Fruit fly (Drosophila melanogaster) whole organism, embryonic: Measurements from ENCODE around the gene Arp6.

Source experiments
- Awh ChIP-seq: fragments of 200-800 bp; sonication (Bioruptor generic); IDR thresholded peaks from 2 replicates; pipeline ENCODE4, ENCODE4 v1.3.6; 2022; ENCODE audit warnings: missing biosample characterization, missing genetic modification characterization
- CG11456 ChIP-seq: fragments of 200-800 bp; sonication (Bioruptor generic); IDR thresholded peaks from 3 replicates; pipeline ENCODE4 v1.3.6; 2022; ENCODE audit warnings: missing biosample characterization, missing genetic modification characterization
- CG13894 ChIP-seq: fragments of 200-800 bp; sonication (Bioruptor generic); optimal IDR thresholded peaks from 3 replicates; lab custom pipeline; 2018; ENCODE audit warnings: missing biosample characterization, mild to moderate bottlenecking, missing genetic modification characterization, moderate library complexity
- CG14965 ChIP-seq: fragments of 200-800 bp; sonication (Bioruptor generic); optimal IDR thresholded peaks from 2 replicates; lab custom pipeline; 2016; ENCODE audit warnings: missing biosample characterization, missing genetic modification characterization, borderline replicate concordance
- CG15514 ChIP-seq: fragments of 200-800 bp; sonication (Bioruptor generic); optimal IDR thresholded peaks from 3 replicates; lab custom pipeline; 2017; ENCODE audit warnings: missing biosample characterization, missing genetic modification characterization, mild to moderate bottlenecking, moderate library complexity, missing genetic modification reagents
- CG17328 ChIP-seq: fragments of 200-800 bp; sonication (Bioruptor generic); IDR thresholded peaks from 2 replicates; pipeline ENCODE4 v1.3.6; 2022; ENCODE audit warnings: missing biosample characterization, missing genetic modification characterization
- CG17361 ChIP-seq: fragments of 200-800 bp; sonication (Bioruptor generic); IDR thresholded peaks from 3 replicates; pipeline ENCODE4 v1.3.6; 2022; ENCODE audit warnings: missing biosample characterization, missing genetic modification characterization
- CG2116 ChIP-seq: fragments of 200-800 bp; sonication (Bioruptor generic); optimal IDR thresholded peaks from 3 replicates; lab custom pipeline; 2018; ENCODE audit warnings: missing biosample characterization, mild to moderate bottlenecking, missing genetic modification characterization
- CG3995 ChIP-seq: fragments of 200-800 bp; sonication (Bioruptor generic); optimal IDR thresholded peaks from 3 replicates; lab custom pipeline; 2016; ENCODE audit warnings: missing biosample characterization, missing genetic modification characterization
- CG4617 ChIP-seq: fragments of 200-800 bp; sonication (Bioruptor generic); optimal IDR thresholded peaks from 3 replicates; lab custom pipeline; 2016; ENCODE audit warnings: missing biosample characterization, missing genetic modification characterization, borderline replicate concordance
- CG4707 ChIP-seq: fragments of 200-800 bp; sonication (Bioruptor generic); optimal IDR thresholded peaks from 2 replicates; lab custom pipeline; 2018; ENCODE audit warnings: missing biosample characterization, mild to moderate bottlenecking, missing genetic modification characterization, moderate library complexity
- CG4730 ChIP-seq: fragments of 200-800 bp; sonication (Bioruptor generic); IDR thresholded peaks from 2 replicates; pipeline ENCODE4 v1.3.6; 2022; ENCODE audit warnings: missing biosample characterization, missing genetic modification characterization
- CG4820 ChIP-seq: fragments of 200-800 bp; sonication (Bioruptor generic); optimal IDR thresholded peaks from 3 replicates; lab custom pipeline; 2016; ENCODE audit warnings: missing biosample characterization, missing genetic modification characterization
- CG5180 ChIP-seq: fragments of 200-800 bp; sonication (Bioruptor generic); optimal IDR thresholded peaks from 3 replicates; lab custom pipeline; 2017; ENCODE audit warnings: missing biosample characterization, missing genetic modification characterization, mild to moderate bottlenecking, moderate library complexity, missing genetic modification reagents
- CG6272 ChIP-seq: fragments of 200-800 bp; sonication (Bioruptor generic); IDR thresholded peaks from 2 replicates; pipeline ENCODE4 v1.3.6; 2022; ENCODE audit warnings: missing biosample characterization, missing genetic modification characterization
- CG8281 ChIP-seq: fragments of 200-800 bp; sonication (Bioruptor generic); optimal IDR thresholded peaks from 2 replicates; lab custom pipeline; 2018; ENCODE audit warnings: missing biosample characterization, mild to moderate bottlenecking, missing genetic modification characterization, moderate library complexity
- CG9876 ChIP-seq: fragments of 200-800 bp; sonication (Bioruptor generic); optimal IDR thresholded peaks from 2 replicates; lab custom pipeline; 2016; ENCODE audit warnings: missing biosample characterization, missing genetic modification characterization
- CG9932 ChIP-seq: fragments of 200-800 bp; sonication (Bioruptor generic); IDR thresholded peaks from 2 replicates; pipeline ENCODE4 v1.3.6; 2022; ENCODE audit warnings: missing biosample characterization, missing genetic modification characterization
- D ChIP-seq, 2 experiments: fragments of 200-800 bp in 1 of 2; fragments of >200 bp in 1 of 2; sonication (Bioruptor generic) in 1 of 2; optimal IDR thresholded peaks; 2 replicates in 1 of 2; 3 replicates in 1 of 2; lab custom pipeline; 2017; ENCODE audit warnings: mild to moderate bottlenecking in 1 of 2, missing biosample characterization in 1 of 2, missing genetic modification characterization in 1 of 2, missing genetic modification reagents in 1 of 2
- D19B ChIP-seq: fragments of 200-800 bp; sonication (Bioruptor generic); optimal IDR thresholded peaks from 2 replicates; lab custom pipeline; 2017; ENCODE audit warnings: missing biosample characterization, mild to moderate bottlenecking, missing genetic modification characterization
- Dek ChIP-seq: fragments of 200-800 bp; sonication (Bioruptor generic); optimal IDR thresholded peaks from 3 replicates; lab custom pipeline; 2019; ENCODE audit warnings: missing biosample characterization, mild to moderate bottlenecking, missing genetic modification characterization, moderate library complexity
- Dfd ChIP-seq, 2 experiments: fragments of >200 bp; optimal IDR thresholded peaks; 2 replicates each; lab custom pipeline; 2017; ENCODE audit warnings: missing biosample characterization in 2 of 2, missing genetic modification characterization in 2 of 2
- Dp ChIP-seq: fragments of 200-800 bp; sonication (Bioruptor generic); optimal IDR thresholded peaks from 2 replicates; lab custom pipeline; 2018; ENCODE audit warnings: missing biosample characterization, mild to moderate bottlenecking, missing genetic modification characterization, moderate library complexity
- Drgx ChIP-seq: fragments of 200-800 bp; sonication (Bioruptor generic); IDR thresholded peaks from 2 replicates; pipeline ENCODE4 v1.3.6; 2022; ENCODE audit warnings: missing biosample characterization, missing genetic modification characterization
- Fer1 ChIP-seq: fragments of 200-800 bp; sonication (Bioruptor generic); optimal IDR thresholded peaks from 2 replicates; lab custom pipeline; 2017; ENCODE audit warnings: missing biosample characterization, mild to moderate bottlenecking, missing genetic modification characterization
- Fer2 ChIP-seq: fragments of 200-800 bp; sonication (Bioruptor generic); optimal IDR thresholded peaks from 2 replicates; lab custom pipeline; 2018; ENCODE audit warnings: missing biosample characterization, mild to moderate bottlenecking, missing genetic modification characterization, moderate library complexity
- Gug ChIP-seq: fragments of 200-800 bp; sonication (Bioruptor generic); IDR thresholded peaks from 4 replicates; pipeline ENCODE4 v1.3.6; 2022; ENCODE audit warnings: missing biosample characterization, missing genetic modification characterization
- HLH3B ChIP-seq: fragments of 200-800 bp; sonication (Bioruptor generic); IDR thresholded peaks from 2 replicates; pipeline ENCODE4 v1.3.6; 2022; ENCODE audit warnings: missing biosample characterization, missing genetic modification characterization
- Rfx ChIP-seq: fragments of 200-800 bp; sonication (Bioruptor generic); IDR thresholded peaks from 2 replicates; pipeline ENCODE4 v1.3.6; 2022; ENCODE audit warnings: missing biosample characterization, missing genetic modification characterization
- Scr ChIP-seq: fragments of 200-800 bp; sonication (Bioruptor generic); IDR thresholded peaks from 2 replicates; pipeline ENCODE4 v1.3.6; 2022; ENCODE audit warnings: missing biosample characterization, missing genetic modification characterization; ENCODE audit not compliant: partially characterized antibody
- Xrp1 ChIP-seq: fragments of 200-800 bp; sonication (Bioruptor generic); IDR thresholded peaks from 2 replicates; pipeline ENCODE4 v1.3.6; 2022; ENCODE audit warnings: missing biosample characterization, missing genetic modification characterization
- ac ChIP-seq: fragments of 200-800 bp; sonication (Bioruptor generic); optimal IDR thresholded peaks from 3 replicates; lab custom pipeline; 2017; ENCODE audit warnings: missing biosample characterization, mild to moderate bottlenecking, missing genetic modification characterization
- ara ChIP-seq: fragments of 200-800 bp; sonication (Bioruptor generic); IDR thresholded peaks from 2 replicates; pipeline ENCODE4 v1.3.6; 2022; ENCODE audit warnings: missing biosample characterization, missing genetic modification characterization
- ato ChIP-seq: fragments of 200-800 bp; sonication (Bioruptor generic); IDR thresholded peaks from 2 replicates; pipeline ENCODE4 v1.3.6; 2022; ENCODE audit warnings: missing biosample characterization, missing genetic modification characterization; ENCODE audit not compliant: partially characterized antibody
- chn ChIP-seq: fragments of 200-800 bp; sonication (Bioruptor generic); optimal IDR thresholded peaks from 2 replicates; lab custom pipeline; 2016; ENCODE audit warnings: missing biosample characterization, missing genetic modification characterization
- dmrt99B ChIP-seq: fragments of 200-800 bp; sonication (Bioruptor generic); optimal IDR thresholded peaks from 2 replicates; lab custom pipeline; 2018; ENCODE audit warnings: missing biosample characterization, mild to moderate bottlenecking, missing genetic modification characterization, moderate library complexity
- eyg ChIP-seq: fragments of 200-800 bp; sonication (Bioruptor generic); optimal IDR thresholded peaks from 3 replicates; lab custom pipeline; 2016; ENCODE audit warnings: missing biosample characterization, missing genetic modification characterization
- insv ChIP-seq, 2 experiments: fragments of 200-800 bp; sonication (Bioruptor generic); optimal IDR thresholded peaks; 3 replicates each; lab custom pipeline; 2016 to 2018; ENCODE audit warnings: missing biosample characterization in 2 of 2, missing genetic modification characterization in 2 of 2
- kay ChIP-seq: fragments of 200-800 bp; sonication (Bioruptor generic); optimal IDR thresholded peaks from 2 replicates; lab custom pipeline; 2016; ENCODE audit warnings: missing biosample characterization, missing genetic modification characterization
- knrl ChIP-seq: fragments of 200-800 bp; sonication (Bioruptor generic); IDR thresholded peaks from 3 replicates; pipeline ENCODE4 v1.3.6; 2022; ENCODE audit warnings: missing biosample characterization, missing genetic modification characterization; ENCODE audit not compliant: partially characterized antibody
- lola ChIP-seq, 3 experiments: fragments of >200 bp in 2 of 3; fragments of 200-800 bp in 1 of 3; sonication (Bioruptor generic) in 1 of 3; optimal IDR thresholded peaks; 2 replicates each; lab custom pipeline; 2017 to 2019; ENCODE audit warnings: missing biosample characterization in 3 of 3, missing genetic modification characterization in 3 of 3, mild to moderate bottlenecking in 1 of 3, moderate library complexity in 1 of 3
- pan ChIP-seq, 4 experiments: fragments of >200 bp in 3 of 4; fragments of 200-800 bp in 1 of 4; sonication (Bioruptor generic) in 1 of 4; optimal IDR thresholded peaks in 3 of 4; IDR thresholded peaks in 1 of 4; 2 replicates each; pipeline versions ENCODE4 v1.3.6 to Lab custom; 2017 to 2022; ENCODE audit warnings: missing biosample characterization in 2 of 4, missing genetic modification characterization in 2 of 4, mixed read lengths in 1 of 4
- pnt ChIP-seq: fragments of 200-800 bp; sonication (Bioruptor generic); optimal IDR thresholded peaks from 3 replicates; lab custom pipeline; 2016; ENCODE audit warnings: missing biosample characterization, missing genetic modification characterization
- trem ChIP-seq: fragments of 200-800 bp; optimal IDR thresholded peaks from 3 replicates; lab custom pipeline; 2019; ENCODE audit warnings: missing biosample characterization, mild to moderate bottlenecking, missing genetic modification characterization, moderate library complexity
- zf30C ChIP-seq: fragments of 200-800 bp; sonication (Bioruptor generic); optimal IDR thresholded peaks from 3 replicates; lab custom pipeline; 2018; ENCODE audit warnings: missing biosample characterization, mild to moderate bottlenecking, missing genetic modification characterization
- zfh1 ChIP-seq: fragments of 200-800 bp; sonication (Bioruptor generic); IDR thresholded peaks from 3 replicates; pipeline ENCODE4 v1.3.6; 2022; ENCODE audit warnings: missing biosample characterization, missing genetic modification characterization
- zfh2 ChIP-seq: fragments of 200-800 bp; sonication (Bioruptor generic); optimal IDR thresholded peaks from 2 replicates; lab custom pipeline; 2016; ENCODE audit warnings: missing biosample characterization, missing genetic modification characterization

Arp6 gene

DNA sequence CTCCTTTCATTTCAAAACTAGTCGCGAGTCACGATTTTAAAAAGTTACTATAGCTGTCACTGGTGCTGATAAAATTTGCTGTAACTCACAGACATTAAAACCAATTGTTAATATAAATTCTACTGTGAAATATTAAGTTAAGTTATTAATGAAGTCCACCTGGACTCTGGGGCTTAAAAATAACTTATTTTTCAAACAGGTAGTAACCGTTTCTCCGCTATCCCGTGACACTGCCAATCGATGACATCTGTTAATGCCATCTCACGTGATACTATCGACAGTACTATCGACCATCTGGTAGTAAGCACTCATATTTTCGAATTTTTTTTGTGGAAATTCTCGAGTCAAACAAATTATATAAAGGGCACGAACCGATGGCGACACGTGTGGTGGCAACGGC lies 2.9 kb downstream of the Arp6 start, which contains the start of the genes CG12379 and MagR (continued):
- TF ChIP-seq CG14965 (GFP tag; lab: Kevin White, UChicago) (no peak), CG8281 (tag; lab: Kevin White, UChicago) (no peak), insv (GFP tag; optimal IDR thresholded peaks at IDR 0.05; lab: Kevin White, UChicago) (peak in 1 of 2 experiments; percentile 48), Scr (GFP tag; lab: Robert Waterston, UW) (peak; percentile 83), HLH3B (no peak), Rfx (GFP tag; lab: Robert Waterston, UW) (peak; percentile 72), D (optimal IDR thresholded peaks at IDR 0.05; lab: Kevin White, UChicago) (no peak), D (GFP tag; optimal IDR thresholded peaks at IDR 0.05; lab: Kevin White, UChicago) (no peak), CG13894 (no peak), ato (0 out of 2 replicates have a peak, but pooled peaks have one; percentile 31), Dek (tag; lab: Kevin White, UChicago) (no peak), D19B (GFP tag; lab: Kevin White, UChicago) (no peak), CG6272 (peak; percentile 49), CG11456 (GFP tag; lab: Robert Waterston, UW) (no peak), Gug (GFP tag; lab: Robert Waterston, UW) (peak; percentile 52; the same call in 1 of the 4 replicates), CG2116 (GFP tag; lab: Kevin White, UChicago) (peak; percentile 79), CG3995 (GFP tag; lab: Kevin White, UChicago) (peak; percentile 100), CG4820 (GFP tag; lab: Kevin White, UChicago) (no peak), lola (GFP tag; optimal IDR thresholded peaks at IDR 0.05; lab: Kevin White, UChicago) (peak in 1 of 3 experiments; percentile 53)

DNA sequence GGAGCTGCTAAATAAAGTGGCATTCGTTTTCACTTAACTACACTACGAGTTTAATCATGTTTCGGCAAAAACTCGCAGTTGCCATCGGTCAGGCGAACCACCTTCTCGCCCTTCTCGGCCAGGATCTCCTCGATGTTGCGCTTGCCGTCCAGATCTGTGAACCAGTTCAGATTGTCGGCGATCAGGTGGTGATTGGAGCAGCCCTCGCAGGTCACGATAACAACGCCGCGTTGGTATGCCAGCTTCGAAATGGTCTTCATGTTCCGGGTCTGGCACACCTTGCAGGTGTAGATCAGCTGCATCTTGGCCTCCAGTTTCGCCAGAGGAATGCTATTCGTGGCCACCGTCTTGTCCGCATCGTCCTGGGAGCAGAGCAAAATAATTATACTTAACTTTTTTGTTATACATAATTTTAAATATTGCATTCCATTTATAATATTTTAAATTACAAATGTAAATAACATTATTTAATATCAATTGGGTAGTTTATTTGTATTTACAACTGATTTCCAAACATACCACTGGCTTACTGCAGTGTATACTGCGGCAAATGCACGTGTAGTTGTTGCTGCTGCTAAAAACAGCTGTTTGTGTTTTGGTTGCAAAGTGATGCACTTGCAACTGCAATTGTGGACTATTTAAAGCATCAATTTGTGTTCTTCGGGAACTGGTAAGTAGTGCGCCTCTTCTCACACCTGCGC lies 3.6 kb downstream of the Arp6 start:
- TF ChIP-seq ara (GFP tag; lab: Robert Waterston, UW) (no peak), trem (tag; lab: Kevin White, UChicago) (no peak), Dp (GFP tag; lab: Kevin White, UChicago) (no peak), CG17328 (GFP tag; lab: Robert Waterston, UW) (no peak), CG9932 (GFP tag; lab: Robert Waterston, UW) (no peak), CG4617 (GFP tag; lab: Kevin White, UChicago) (no peak), CG4730 (no peak), dmrt99B (tag; lab: Kevin White, UChicago) (no peak), kay (GFP tag; lab: Kevin White, UChicago) (no peak), Awh (GFP tag; lab: Robert Waterston, UW) (no peak), eyg (GFP tag; lab: Kevin White, UChicago) (no peak), Drgx (GFP tag; lab: Robert Waterston, UW) (peak; percentile 10; the same call in 1 of the 2 replicates), chn (no peak), CG9876 (GFP tag; lab: Kevin White, UChicago) (no peak), zfh2 (GFP tag; lab: Kevin White, UChicago) (no peak), Dfd (GFP tag; optimal IDR thresholded peaks at IDR 0.05; lab: Kevin White, UChicago) (no peak), CG5180 (GFP tag; lab: Kevin White, UChicago) (no peak), Fer2 (tag; lab: Kevin White, UChicago) (no peak), ac (GFP tag; lab: Kevin White, UChicago) (no peak), pnt (no peak), CG4707 (GFP tag; lab: Kevin White, UChicago) (no peak), CG15514 (GFP tag; lab: Kevin White, UChicago) (peak; percentile 96), zf30C (peak; percentile 83), knrl (GFP tag; lab: Robert Waterston, UW) (no peak), zfh1 (GFP tag; lab: Robert Waterston, UW) (0 out of 3 replicates have a peak, but pooled peaks have one; percentile 7), pan (optimal IDR thresholded peaks at IDR 0.05; lab: Kevin White, UChicago) (no peak), pan (GFP tag; optimal IDR thresholded peaks at IDR 0.05 in 1 of 2, IDR thresholded peaks at IDR 0.05 in 1 of 2) (no peak), insv (GFP tag; optimal IDR thresholded peaks at IDR 0.05; lab: Kevin White, UChicago) (no peak), CG17361 (GFP tag; lab: Robert Waterston, UW) (no peak), Fer1 (GFP tag; lab: Kevin White, UChicago) (no peak), Xrp1 (GFP tag; lab: Robert Waterston, UW) (peak; percentile 6; the same call in 1 of the 2 replicates)
